Fruit fly (Drosophila melanogaster) whole organism, adult: ENCODE measurements around the gene grnd.

Experiments
- CG5204 ChIP-seq: fragments of 200-800 bp; sonication (Bioruptor generic); optimal IDR thresholded peaks from 2 replicates; lab custom pipeline; 2016; ENCODE audit warnings: missing biosample characterization, missing genetic modification characterization
- Crg-1 ChIP-seq: fragments of 200-800 bp; sonication (Bioruptor generic); optimal IDR thresholded peaks from 2 replicates; lab custom pipeline; 2016; ENCODE audit warnings: missing biosample characterization, missing genetic modification characterization
- Hr96 ChIP-seq: fragments of 200-800 bp; sonication (Bioruptor generic); optimal IDR thresholded peaks from 2 replicates; lab custom pipeline; 2016; ENCODE audit warnings: missing biosample characterization, missing genetic modification characterization
- bab1 ChIP-seq: fragments of 200-800 bp; sonication (Bioruptor generic); optimal IDR thresholded peaks from 3 replicates; lab custom pipeline; 2019; ENCODE audit warnings: missing biosample characterization, mild to moderate bottlenecking, missing genetic modification characterization, moderate library complexity
- cic ChIP-seq: fragments of 200-800 bp; sonication (Bioruptor generic); optimal IDR thresholded peaks from 2 replicates; lab custom pipeline; 2017; ENCODE audit warnings: missing biosample characterization, mild to moderate bottlenecking, missing genetic modification characterization, moderate library complexity
- cnc ChIP-seq, 2 experiments: fragments of >200 bp; optimal IDR thresholded peaks; 2 replicates each; lab custom pipeline; 2017
- ovo ChIP-seq: fragments of 200-800 bp; sonication (Bioruptor generic); optimal IDR thresholded peaks from 2 replicates; lab custom pipeline; 2016; ENCODE audit warnings: missing biosample characterization, missing genetic modification characterization
- tj ChIP-seq: fragments of 200-800 bp; sonication (Bioruptor generic); optimal IDR thresholded peaks from 3 replicates; lab custom pipeline; 2017; ENCODE audit warnings: missing biosample characterization, mild to moderate bottlenecking, missing genetic modification characterization, moderate library complexity
- toe ChIP-seq: fragments of 200-800 bp; sonication (Bioruptor generic); optimal IDR thresholded peaks from 2 replicates; lab custom pipeline; 2016; ENCODE audit warnings: missing biosample characterization, missing genetic modification characterization

DNA sequence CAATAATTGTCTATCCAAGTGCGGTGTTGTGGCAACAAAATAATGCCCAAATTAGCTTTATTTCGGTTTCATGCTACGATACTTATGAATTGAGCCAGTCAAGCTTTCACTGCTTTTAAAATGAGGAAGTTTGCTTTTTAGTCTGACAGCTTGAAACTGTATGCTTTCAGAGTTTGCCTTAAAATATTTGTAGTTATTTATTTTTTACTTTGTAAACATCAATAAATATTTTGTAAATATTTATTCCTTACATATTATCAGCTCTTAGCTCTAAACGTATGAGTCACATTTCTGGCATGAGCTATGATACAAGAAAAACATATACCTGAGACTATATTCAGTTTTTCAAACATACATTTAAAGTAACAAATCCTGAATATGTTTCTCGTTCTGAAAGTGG, 4.2 kb upstream of the grnd start:
- TF ChIP-seq Hr96 (no peak), cic (no peak), bab1 (GFP tag; lab: Kevin White, UChicago) (no peak), ovo (GFP tag; lab: Kevin White, UChicago) (no peak), tj (GFP tag; lab: Kevin White, UChicago) (no peak), Crg-1 (GFP tag; lab: Kevin White, UChicago) (no peak), toe (no peak), CG5204 (no peak), cnc (optimal IDR thresholded peaks at IDR 0.05; lab: Kevin White, UChicago) (no peak)
